Worm (Caenorhabditis elegans): ENCODE results near the gene C13A2.6.
A peak's percentile ranks its signal among the peaks of the same experiment; 100 is the strongest.

C13A2.6 gene

DNA sequence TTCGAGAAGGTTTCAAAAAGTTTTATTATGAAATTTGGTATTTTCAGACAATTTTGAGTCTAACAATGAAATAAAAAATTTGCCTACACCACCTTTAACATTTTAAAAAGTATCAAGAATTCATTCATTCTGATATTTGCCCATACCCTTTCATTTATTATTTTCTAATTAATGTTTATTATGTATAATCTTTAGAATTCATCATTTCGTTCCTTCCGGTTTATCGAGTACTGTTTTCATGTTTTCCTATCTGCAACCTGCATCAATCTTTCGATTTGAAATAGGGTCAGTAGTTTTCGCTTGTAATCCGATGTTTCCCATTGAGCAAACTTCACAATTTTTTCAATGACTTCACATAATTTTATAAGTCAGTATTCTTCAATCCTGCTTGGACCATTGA, at the start of gene C13A2.6:
TSS of gene C13A2.6 (plus strand) at position 301 of the 400 bp plus-strand sequence.
- TF ChIP-seq syd-9 (tag; optimal IDR thresholded peaks at IDR 0.05) (no peak), nhr-11 (tag; optimal IDR thresholded peaks at IDR 0.05) (no peak), che-1 (tag; optimal IDR thresholded peaks at IDR 0.05) (no peak), madf-2 (tag; optimal IDR thresholded peaks at IDR 0.05) (no peak), ceh-48 (tag; optimal IDR thresholded peaks at IDR 0.05) (no peak), ets-4 (tag; optimal IDR thresholded peaks at IDR 0.05) (no peak), ceh-34 (tag; optimal IDR thresholded peaks at IDR 0.05) (no peak), sox-4 (tag; optimal IDR thresholded peaks at IDR 0.05) (no peak), ceh-18 (tag; optimal IDR thresholded peaks at IDR 0.05) (no peak), ceh-31 (tag; optimal IDR thresholded peaks at IDR 0.05) (no peak), ceh-22 (tag; optimal IDR thresholded peaks at IDR 0.05) (no peak), C38D4.7 (GFP tag; optimal IDR thresholded peaks at IDR 0.05) (no peak), dmd-4 (tag; optimal IDR thresholded peaks at IDR 0.05; ENCODE audit: borderline replicate concordance) (no peak)

DNA sequence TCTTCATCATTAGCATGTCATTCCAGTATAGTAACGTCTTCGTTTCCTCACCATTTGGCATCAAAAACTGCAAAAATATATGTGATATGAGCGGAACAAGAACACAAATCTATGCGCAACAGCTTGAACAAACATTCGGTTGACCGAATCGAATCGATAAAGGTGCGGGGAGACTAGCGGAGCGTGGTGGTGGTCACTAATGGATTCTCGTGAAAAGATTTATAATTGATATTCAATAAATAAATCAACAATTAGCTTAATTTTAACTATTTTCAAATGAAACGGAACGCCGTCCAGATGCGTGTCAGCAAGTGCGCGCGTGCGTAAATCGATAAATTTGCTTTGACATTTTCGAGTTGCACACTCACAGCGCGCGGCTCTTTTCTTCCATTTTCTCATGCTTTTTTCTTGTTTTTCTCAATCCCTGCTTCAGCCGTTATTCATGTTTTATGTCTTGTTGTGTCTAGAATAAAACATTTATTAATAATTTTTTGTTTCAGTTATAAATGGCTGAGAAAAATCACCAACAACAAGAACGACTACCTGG, 48.5 kb upstream of the C13A2.6 start, which contains the start of the genes C13F10.8, C13F10.6 and kxd-1:
TSS of gene C13F10.8 (minus strand) at position 51 of the 547 bp plus-strand sequence.
TSS of gene C13F10.6 (minus strand) at position 67 of the 547 bp plus-strand sequence.
TSS of gene kxd-1 (plus strand) at position 497 of the 547 bp plus-strand sequence.
- no peak for TF ChIP-seq ttx-3 (tag; optimal IDR thresholded peaks at IDR 0.05)
- TF ChIP-seq ceh-48 (tag; optimal IDR thresholded peaks at IDR 0.05) = peak; percentile 75

DNA sequence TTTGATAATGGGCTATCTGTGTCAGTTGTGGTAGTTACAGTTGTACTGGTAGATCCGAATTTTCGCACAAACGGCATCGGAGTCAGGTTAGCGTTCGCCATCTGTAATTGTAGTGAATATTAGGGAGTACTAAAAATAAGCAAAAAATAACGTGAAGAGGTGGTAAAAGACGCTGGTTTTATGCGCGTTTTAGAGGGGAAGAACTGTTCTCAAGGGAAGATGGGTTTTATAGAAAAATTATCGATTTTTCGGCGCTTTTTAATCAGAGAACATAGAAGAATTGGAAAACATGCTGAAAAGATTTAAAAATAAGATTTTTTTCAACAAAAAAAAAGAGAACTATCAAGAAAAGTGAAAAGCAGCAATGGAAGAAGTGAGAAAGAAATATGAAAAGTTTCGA, 46.3 kb upstream of the C13A2.6 start, which contains the start of gene C13F10.7:
TSS of gene C13F10.7 (minus strand) at position 101 of the 400 bp plus-strand sequence.
- TF ChIP-seq gmeb-2 (tag; optimal IDR thresholded peaks at IDR 0.05) (no peak), ceh-45 (GFP tag; IDR thresholded peaks at IDR 0.05) (no peak), nhr-232 (tag; optimal IDR thresholded peaks at IDR 0.05) (no peak), K09A11.1 (tag; optimal IDR thresholded peaks at IDR 0.05; ENCODE audit: insufficient read depth) (no peak), eyg-1 (tag; optimal IDR thresholded peaks at IDR 0.05) (no peak), nhr-11 (tag; optimal IDR thresholded peaks at IDR 0.05) (no peak), ceh-31 (tag; optimal IDR thresholded peaks at IDR 0.05) (no peak), unc-55 (GFP tag; optimal IDR thresholded peaks at IDR 0.05) (no peak), syd-9 (tag; optimal IDR thresholded peaks at IDR 0.05) (no peak), dmd-4 (tag; optimal IDR thresholded peaks at IDR 0.05; ENCODE audit: borderline replicate concordance) (no peak), odd-2 (tag; optimal IDR thresholded peaks at IDR 0.05) (no peak), ceh-34 (tag; optimal IDR thresholded peaks at IDR 0.05) (no peak), pqm-1 (tag; optimal IDR thresholded peaks at IDR 0.05) (no peak), T23F11.4 (GFP tag; optimal IDR thresholded peaks at IDR 0.05) (no peak), fkh-10 (GFP tag; optimal IDR thresholded peaks at IDR 0.05) (no peak)

DNA sequence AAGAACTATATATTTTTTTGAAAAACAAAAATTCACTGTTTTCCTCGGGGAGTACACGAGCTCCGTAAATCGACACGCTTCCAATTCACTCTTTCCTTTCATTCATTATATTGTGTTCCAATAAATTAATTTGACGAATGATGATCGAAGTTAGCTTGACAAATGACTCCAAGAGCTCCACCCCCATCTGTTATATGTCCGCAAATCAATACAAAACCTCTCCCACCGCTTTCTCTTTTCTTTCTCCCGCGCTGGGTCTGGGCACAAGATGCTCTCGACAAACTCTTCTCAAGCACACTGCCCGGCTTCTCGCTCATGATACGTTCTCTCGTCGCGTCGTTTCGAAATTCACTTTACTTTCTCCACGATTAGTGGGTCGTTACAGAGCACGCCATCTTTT, 45.6 kb upstream of the C13A2.6 start, which contains the start of gene C13F10.1:
TSS of gene C13F10.1 (plus strand) at position 138 of the 400 bp plus-strand sequence.
- TF ChIP-seq che-1 (tag; optimal IDR thresholded peaks at IDR 0.05) (no peak), sdc-2 (tag; optimal IDR thresholded peaks at IDR 0.05) (no peak), lin-11 (tag; optimal IDR thresholded peaks at IDR 0.05) (no peak), ets-4 (tag; optimal IDR thresholded peaks at IDR 0.05) (no peak), ceh-24 (tag; optimal IDR thresholded peaks at IDR 0.05) (no peak), K09A11.1 (tag; optimal IDR thresholded peaks at IDR 0.05; ENCODE audit: insufficient read depth) (no peak), ceh-14 (tag; optimal IDR thresholded peaks at IDR 0.05) (no peak), ceh-48 (tag; optimal IDR thresholded peaks at IDR 0.05) (peak; percentile 38), pax-1 (tag; optimal IDR thresholded peaks at IDR 0.05) (no peak), ztf-16 (tag; optimal IDR thresholded peaks at IDR 0.05) (no peak), fkh-6 (tag; optimal IDR thresholded peaks at IDR 0.05) (no peak), syd-9 (tag; optimal IDR thresholded peaks at IDR 0.05) (no peak), ceh-30 (tag; optimal IDR thresholded peaks at IDR 0.05) (no peak), pha-2 (tag; optimal IDR thresholded peaks at IDR 0.05) (no peak), dmd-4 (tag; optimal IDR thresholded peaks at IDR 0.05; ENCODE audit: borderline replicate concordance) (no peak), gmeb-2 (tag; optimal IDR thresholded peaks at IDR 0.05) (no peak), ceh-9 (tag; optimal IDR thresholded peaks at IDR 0.05) (no peak), eyg-1 (tag; optimal IDR thresholded peaks at IDR 0.05) (no peak), ref-2 (tag; optimal IDR thresholded peaks at IDR 0.05) (no peak), C38D4.7 (GFP tag; optimal IDR thresholded peaks at IDR 0.05) (no peak), pha-4 (tag; optimal IDR thresholded peaks at IDR 0.05) (no peak), ceh-2 (tag; optimal IDR thresholded peaks at IDR 0.05) (no peak), rnt-1 (tag; optimal IDR thresholded peaks at IDR 0.05) (peak; percentile 31), hlh-6 (tag; optimal IDR thresholded peaks at IDR 0.05) (no peak), T23F11.4 (GFP tag; optimal IDR thresholded peaks at IDR 0.05) (no peak), tbx-7 (tag; optimal IDR thresholded peaks at IDR 0.05) (no peak), unc-86 (tag; optimal IDR thresholded peaks at IDR 0.05) (no peak), ttx-3 (tag; optimal IDR thresholded peaks at IDR 0.05) (no peak), npax-4 (tag; optimal IDR thresholded peaks at IDR 0.05) (no peak), sox-2 (GFP tag; IDR thresholded peaks at IDR 0.05) (no peak), unc-55 (GFP tag; optimal IDR thresholded peaks at IDR 0.05) (peak; percentile 82), dve-1 (tag; optimal IDR thresholded peaks at IDR 0.05) (no peak)

Measured in whole organism, late embryonic.